Fruit fly (Drosophila melanogaster) whole organism, embryonic: Measurements from ENCODE around the gene Hrd3.

ENCODE experiments used
- CG10321 ChIP-seq: fragments of 200-800 bp; sonication (Bioruptor generic); IDR thresholded peaks from 2 replicates; pipeline ENCODE4 v1.3.6; 2022; ENCODE audit warnings: missing biosample characterization, missing genetic modification characterization
- CG10543 ChIP-seq: fragments of 200-800 bp; sonication (Bioruptor generic); optimal IDR thresholded peaks from 3 replicates; lab custom pipeline; 2017; ENCODE audit warnings: missing biosample characterization, mild to moderate bottlenecking, missing genetic modification characterization, moderate library complexity
- CG10565 ChIP-seq: fragments of 200-800 bp; sonication (Bioruptor generic); optimal IDR thresholded peaks from 3 replicates; lab custom pipeline; 2016; ENCODE audit warnings: missing biosample characterization, mild to moderate bottlenecking, missing genetic modification characterization
- CG11560 ChIP-seq: fragments of 200-800 bp; sonication (Bioruptor generic); IDR thresholded peaks from 3 replicates; pipeline ENCODE4 v1.3.6; 2022; ENCODE audit warnings: missing biosample characterization, missing genetic modification characterization
- CG1603 ChIP-seq: fragments of 200-800 bp; sonication (Bioruptor generic); optimal IDR thresholded peaks from 2 replicates; lab custom pipeline; 2019; ENCODE audit warnings: missing biosample characterization, mild to moderate bottlenecking, missing genetic modification characterization, moderate library complexity
- CG17328 ChIP-seq: fragments of 200-800 bp; sonication (Bioruptor generic); IDR thresholded peaks from 2 replicates; pipeline ENCODE4 v1.3.6; 2022; ENCODE audit warnings: missing biosample characterization, missing genetic modification characterization
- CG17568 ChIP-seq: fragments of 200-800 bp; sonication (Bioruptor generic); optimal IDR thresholded peaks from 2 replicates; lab custom pipeline; 2018; ENCODE audit warnings: missing biosample characterization, mild to moderate bottlenecking, missing genetic modification characterization, moderate library complexity
- CG31388 ChIP-seq: fragments of 200-800 bp; sonication (Bioruptor generic); optimal IDR thresholded peaks from 2 replicates; lab custom pipeline; 2016; ENCODE audit warnings: missing biosample characterization, missing genetic modification characterization
- CG3847 ChIP-seq: fragments of 200-800 bp; sonication (Bioruptor generic); IDR thresholded peaks from 2 replicates; pipeline ENCODE4 v1.3.6; 2022; ENCODE audit warnings: missing biosample characterization, missing genetic modification characterization
- CG4617 ChIP-seq: fragments of 200-800 bp; sonication (Bioruptor generic); optimal IDR thresholded peaks from 3 replicates; lab custom pipeline; 2016; ENCODE audit warnings: missing biosample characterization, missing genetic modification characterization, borderline replicate concordance
- CG6175 ChIP-seq: fragments of 200-800 bp; sonication (Bioruptor generic); IDR thresholded peaks from 3 replicates; pipeline ENCODE4 v1.3.6; 2022; ENCODE audit warnings: missing biosample characterization, missing genetic modification characterization
- CG7839 ChIP-seq: fragments of 200-800 bp; sonication (Bioruptor generic); optimal IDR thresholded peaks from 3 replicates; lab custom pipeline; 2018; ENCODE audit warnings: missing biosample characterization, mild to moderate bottlenecking, missing genetic modification characterization, moderate library complexity
- CTCF ChIP-seq: fragments of 200-800 bp; sonication (Bioruptor generic); optimal IDR thresholded peaks from 2 replicates; lab custom pipeline; 2017; ENCODE audit warnings: missing biosample characterization, mild to moderate bottlenecking, missing genetic modification characterization, moderate library complexity
- CkIIα-i1 ChIP-seq: fragments of 200-800 bp; sonication (Bioruptor generic); IDR thresholded peaks from 2 replicates; pipeline ENCODE4 v1.3.6; 2022; ENCODE audit warnings: missing biosample characterization, missing genetic modification characterization
- D ChIP-seq, 2 experiments: fragments of 200-800 bp in 1 of 2; fragments of >200 bp in 1 of 2; sonication (Bioruptor generic) in 1 of 2; optimal IDR thresholded peaks; 2 replicates in 1 of 2; 3 replicates in 1 of 2; lab custom pipeline; 2017; ENCODE audit warnings: mild to moderate bottlenecking in 1 of 2, missing biosample characterization in 1 of 2, missing genetic modification characterization in 1 of 2, missing genetic modification reagents in 1 of 2
- Dek ChIP-seq: fragments of 200-800 bp; sonication (Bioruptor generic); optimal IDR thresholded peaks from 3 replicates; lab custom pipeline; 2019; ENCODE audit warnings: missing biosample characterization, mild to moderate bottlenecking, missing genetic modification characterization, moderate library complexity
- Dip3 ChIP-seq: fragments of 200-800 bp; sonication (Bioruptor generic); optimal IDR thresholded peaks from 3 replicates; lab custom pipeline; 2016; ENCODE audit warnings: missing biosample characterization, missing genetic modification characterization
- Dref ChIP-seq: fragments of 200-800 bp; sonication (Bioruptor generic); IDR thresholded peaks from 2 replicates; pipeline ENCODE4 v1.3.6; 2022; ENCODE audit warnings: missing biosample characterization, missing genetic modification characterization
- Drgx ChIP-seq: fragments of 200-800 bp; sonication (Bioruptor generic); IDR thresholded peaks from 2 replicates; pipeline ENCODE4 v1.3.6; 2022; ENCODE audit warnings: missing biosample characterization, missing genetic modification characterization
- HHEX ChIP-seq: fragments of 200-800 bp; sonication (Bioruptor generic); optimal IDR thresholded peaks from 3 replicates; lab custom pipeline; 2017; ENCODE audit warnings: missing biosample characterization, mild to moderate bottlenecking, missing genetic modification characterization, missing genetic modification reagents
- HmgZ ChIP-seq: fragments of 200-800 bp; sonication (Bioruptor generic); optimal IDR thresholded peaks from 2 replicates; lab custom pipeline; 2018; ENCODE audit warnings: missing biosample characterization, mild to moderate bottlenecking, missing genetic modification characterization
- Hmr ChIP-seq: fragments of 200-800 bp; sonication (Bioruptor generic); optimal IDR thresholded peaks from 3 replicates; lab custom pipeline; 2017; ENCODE audit warnings: mild to moderate bottlenecking, missing biosample characterization, missing genetic modification reagents, missing genetic modification characterization
- Hr78 ChIP-seq, 2 experiments: fragments of 200-800 bp in 1 of 2; fragments of >200 bp in 1 of 2; sonication (Bioruptor generic) in 1 of 2; optimal IDR thresholded peaks; 2 replicates each; lab custom pipeline; 2017 to 2019; ENCODE audit warnings: missing biosample characterization in 2 of 2, missing genetic modification characterization in 2 of 2, mild to moderate bottlenecking in 1 of 2, moderate library complexity in 1 of 2
- Lpt ChIP-seq: fragments of >200 bp; optimal IDR thresholded peaks from 2 replicates; lab custom pipeline; 2018; ENCODE audit warnings: missing biosample characterization, missing genetic modification characterization
- Mad ChIP-seq: fragments of 200-800 bp; sonication (Bioruptor generic); optimal IDR thresholded peaks from 2 replicates; lab custom pipeline; 2016; ENCODE audit warnings: missing biosample characterization, missing genetic modification characterization
- NFAT ChIP-seq: fragments of 200-800 bp; sonication (Bioruptor generic); IDR thresholded peaks from 2 replicates; pipeline ENCODE4 v1.3.6; 2022; ENCODE audit warnings: missing biosample characterization, missing genetic modification characterization
- Nf-YC ChIP-seq: fragments of 200-800 bp; optimal IDR thresholded peaks from 3 replicates; lab custom pipeline; 2019; ENCODE audit warnings: missing biosample characterization, mild to moderate bottlenecking, missing genetic modification characterization, moderate library complexity
- Ravus ChIP-seq: fragments of 200-800 bp; sonication (Bioruptor generic); IDR thresholded peaks from 2 replicates; pipeline ENCODE4 v1.3.6; 2022; ENCODE audit warnings: missing biosample characterization, missing genetic modification characterization
- Sox102F ChIP-seq: fragments of 200-800 bp; sonication (Bioruptor generic); optimal IDR thresholded peaks from 2 replicates; lab custom pipeline; 2018; ENCODE audit warnings: missing biosample characterization, mild to moderate bottlenecking, missing genetic modification characterization, moderate library complexity
- Ssrp ChIP-seq: fragments of 200-800 bp; sonication (Bioruptor generic); optimal IDR thresholded peaks from 2 replicates; lab custom pipeline; 2018; ENCODE audit warnings: missing biosample characterization, mild to moderate bottlenecking, missing genetic modification characterization, moderate library complexity
- TFAM ChIP-seq: fragments of 200-800 bp; sonication (Bioruptor generic); optimal IDR thresholded peaks from 2 replicates; lab custom pipeline; 2017; ENCODE audit warnings: missing biosample characterization, missing genetic modification characterization, inconsistent platforms
- YL-1 ChIP-seq: fragments of 200-800 bp; sonication (Bioruptor generic); optimal IDR thresholded peaks from 3 replicates; lab custom pipeline; 2017; ENCODE audit warnings: missing biosample characterization, mild to moderate bottlenecking, missing genetic modification characterization
- bbx ChIP-seq: fragments of 200-800 bp; sonication (Bioruptor generic); IDR thresholded peaks from 2 replicates; pipeline ENCODE4 v1.3.6; 2022; ENCODE audit warnings: missing biosample characterization, missing genetic modification characterization; ENCODE audit not compliant: partially characterized antibody
- chn ChIP-seq: fragments of 200-800 bp; sonication (Bioruptor generic); optimal IDR thresholded peaks from 2 replicates; lab custom pipeline; 2016; ENCODE audit warnings: missing biosample characterization, missing genetic modification characterization
- ci ChIP-seq: fragments of 200-800 bp; sonication (Bioruptor generic); IDR thresholded peaks from 3 replicates; pipeline ENCODE4 v1.3.6; 2022; ENCODE audit warnings: missing biosample characterization, missing genetic modification characterization
- dm ChIP-seq: fragments of 200-800 bp; sonication (Bioruptor generic); optimal IDR thresholded peaks from 3 replicates; lab custom pipeline; 2016; ENCODE audit warnings: missing biosample characterization, missing genetic modification characterization
- dysf ChIP-seq: fragments of 200-800 bp; sonication (Bioruptor generic); IDR thresholded peaks from 3 replicates; pipeline ENCODE4 v1.3.6; 2022; ENCODE audit warnings: missing biosample characterization, missing genetic modification characterization
- gsb ChIP-seq: fragments of 200-800 bp; sonication (Bioruptor generic); IDR thresholded peaks from 2 replicates; pipeline ENCODE4 v1.3.6; 2022; ENCODE audit warnings: missing biosample characterization, missing genetic modification characterization
- hth ChIP-seq: fragments of >200 bp; optimal IDR thresholded peaks from 2 replicates; lab custom pipeline; 2017; ENCODE audit warnings: inconsistent platforms
- klu ChIP-seq: fragments of 200-800 bp; sonication (Bioruptor generic); IDR thresholded peaks from 2 replicates; pipeline ENCODE4 v1.3.6; 2022; ENCODE audit warnings: missing biosample characterization, missing genetic modification characterization
- lilli ChIP-seq: fragments of 200-800 bp; sonication (Bioruptor generic); optimal IDR thresholded peaks from 3 replicates; lab custom pipeline; 2016; ENCODE audit warnings: missing biosample characterization, missing genetic modification characterization
- lola ChIP-seq, 3 experiments: fragments of >200 bp in 2 of 3; fragments of 200-800 bp in 1 of 3; sonication (Bioruptor generic) in 1 of 3; optimal IDR thresholded peaks; 2 replicates each; lab custom pipeline; 2017 to 2019; ENCODE audit warnings: missing biosample characterization in 3 of 3, missing genetic modification characterization in 3 of 3, mild to moderate bottlenecking in 1 of 3, moderate library complexity in 1 of 3
- onecut ChIP-seq: fragments of 200-800 bp; sonication (Bioruptor generic); IDR thresholded peaks from 2 replicates; pipeline ENCODE4 v1.3.6; 2022; ENCODE audit warnings: missing biosample characterization, missing genetic modification characterization
- org-1 ChIP-seq: fragments of 200-800 bp; sonication (Bioruptor generic); optimal IDR thresholded peaks from 2 replicates; lab custom pipeline; 2017; ENCODE audit warnings: missing biosample characterization, missing genetic modification characterization
- otp ChIP-seq: fragments of 200-800 bp; sonication (Bioruptor generic); IDR thresholded peaks from 3 replicates; pipeline ENCODE4, ENCODE4 v1.3.6; 2022; ENCODE audit warnings: missing biosample characterization, missing genetic modification characterization
- pb ChIP-seq: fragments of 200-800 bp; sonication (Bioruptor generic); optimal IDR thresholded peaks from 3 replicates; lab custom pipeline; 2016; ENCODE audit warnings: missing biosample characterization, missing genetic modification characterization
- sna ChIP-seq: fragments of 200-800 bp; sonication (Bioruptor generic); IDR thresholded peaks from 2 replicates; pipeline ENCODE4 v1.3.6; 2022; ENCODE audit warnings: missing biosample characterization, missing genetic modification characterization; ENCODE audit not compliant: partially characterized antibody
- so ChIP-seq: fragments of 200-800 bp; sonication (Bioruptor generic); IDR thresholded peaks from 3 replicates; pipeline ENCODE4 v1.3.6; 2022; ENCODE audit warnings: missing biosample characterization, missing genetic modification characterization
- stwl ChIP-seq: fragments of 200-800 bp; sonication (Bioruptor generic); optimal IDR thresholded peaks from 3 replicates; lab custom pipeline; 2018; ENCODE audit warnings: missing biosample characterization, mild to moderate bottlenecking, missing genetic modification characterization, moderate library complexity
- tio ChIP-seq: fragments of 200-800 bp; sonication (Bioruptor generic); optimal IDR thresholded peaks from 2 replicates; lab custom pipeline; 2017; ENCODE audit warnings: missing biosample characterization, missing genetic modification characterization, inconsistent platforms
- tx ChIP-seq: fragments of 200-800 bp; sonication (Bioruptor generic); optimal IDR thresholded peaks from 2 replicates; lab custom pipeline; 2016; ENCODE audit warnings: missing biosample characterization, missing genetic modification characterization
- vfl ChIP-seq: fragments of 200-800 bp; sonication (Bioruptor generic); optimal IDR thresholded peaks from 2 replicates; lab custom pipeline; 2016; ENCODE audit warnings: missing biosample characterization, missing genetic modification characterization

Gene Hrd3

DNA sequence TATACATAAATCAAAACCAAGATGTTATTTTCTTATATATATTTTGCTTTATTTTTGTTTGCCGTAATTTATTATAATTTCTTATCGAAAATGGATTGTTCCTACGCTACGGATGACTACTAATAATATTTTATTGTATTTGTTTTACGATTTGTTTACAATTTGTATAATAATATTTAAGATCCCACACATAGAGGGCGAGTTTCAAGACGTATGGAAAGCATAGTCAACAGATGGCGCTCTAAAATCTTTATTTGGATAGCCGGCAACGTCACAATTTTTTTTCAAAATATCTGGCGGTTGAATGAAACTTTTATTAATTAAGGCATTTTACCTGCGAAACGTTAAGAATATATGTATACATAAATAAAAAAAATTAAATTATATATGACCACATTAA is 36.4 kb downstream of the Hrd3 start (continued):
- no peak for TF ChIP-seq klu (GFP tag; lab: Robert Waterston, UW)
- TF ChIP-seq ci (GFP tag; lab: Robert Waterston, UW), result 0 out of 3 replicates have a peak, but pooled peaks have one; percentile 26
- TF ChIP-seq NFAT (GFP tag; lab: Robert Waterston, UW), result peak; percentile 32; the same call in 1 of the 2 replicates
- no peak for TF ChIP-seq TFAM (GFP tag; lab: Kevin White, UChicago)
- TF ChIP-seq Ssrp (tag; lab: Kevin White, UChicago), result no peak
- TF ChIP-seq CG1603 (tag; lab: Kevin White, UChicago), result peak; percentile 47
- TF ChIP-seq CG10543 (GFP tag; lab: Kevin White, UChicago), result no peak
- TF ChIP-seq CkIIα-i1, result no peak
- no peak for TF ChIP-seq tx (GFP tag; lab: Kevin White, UChicago)
- TF ChIP-seq lola (GFP tag; optimal IDR thresholded peaks at IDR 0.05; lab: Kevin White, UChicago), result no peak
- TF ChIP-seq hth (lab: Kevin White, UChicago), result no peak
- no peak for TF ChIP-seq otp (GFP tag; lab: Robert Waterston, UW)
- TF ChIP-seq HmgZ (tag; lab: Kevin White, UChicago), result peak; percentile 84
- TF ChIP-seq so, result no peak
- TF ChIP-seq Dek (tag; lab: Kevin White, UChicago), result peak; percentile 83
- TF ChIP-seq gsb (GFP tag; lab: Robert Waterston, UW), result no peak
- no peak for TF ChIP-seq Drgx (GFP tag; lab: Robert Waterston, UW)
- no peak for TF ChIP-seq pb
- no peak for TF ChIP-seq bbx (GFP tag; lab: Robert Waterston, UW)
- TF ChIP-seq dm (GFP tag; lab: Kevin White, UChicago), result no peak
- TF ChIP-seq D (optimal IDR thresholded peaks at IDR 0.05; lab: Kevin White, UChicago), result no peak
- TF ChIP-seq D (GFP tag; optimal IDR thresholded peaks at IDR 0.05; lab: Kevin White, UChicago), result no peak
- no peak for TF ChIP-seq CG17328 (GFP tag; lab: Robert Waterston, UW)
- peak; percentile 22; the same call in 1 of the 2 replicates for TF ChIP-seq onecut (GFP tag; lab: Robert Waterston, UW)
- no peak for TF ChIP-seq CG6175
- TF ChIP-seq Ravus, result no peak
- TF ChIP-seq stwl (tag; lab: Kevin White, UChicago), result peak; percentile 77
- TF ChIP-seq lilli (GFP tag; lab: Kevin White, UChicago), result peak; percentile 34
- TF ChIP-seq Dip3 (GFP tag; lab: Kevin White, UChicago), result no peak
- no peak for TF ChIP-seq Mad (GFP tag; lab: Kevin White, UChicago)
- TF ChIP-seq CG11560 (tag; lab: Robert Waterston, UW), result no peak; the same call in 2 of the 3 replicates
- TF ChIP-seq CG7839, result peak; percentile 35
- no peak for TF ChIP-seq HHEX (GFP tag; lab: Kevin White, UChicago)
- no peak for TF ChIP-seq chn (GFP tag; lab: Kevin White, UChicago)
- no peak for TF ChIP-seq Hr78 (GFP tag; optimal IDR thresholded peaks at IDR 0.05; lab: Kevin White, UChicago)
- peak; percentile 54 for TF ChIP-seq Nf-YC (tag; lab: Kevin White, UChicago)
- TF ChIP-seq CG3847, result peak; percentile 65
- TF ChIP-seq CG4617, result peak; percentile 7
- no peak for TF ChIP-seq CG17568 (GFP tag; lab: Kevin White, UChicago)
- TF ChIP-seq org-1 (GFP tag; lab: Kevin White, UChicago), result no peak
- TF ChIP-seq YL-1 (GFP tag; lab: Kevin White, UChicago), result no peak
- TF ChIP-seq Sox102F (GFP tag; lab: Kevin White, UChicago), result peak; percentile 47
- TF ChIP-seq Hmr (GFP tag; lab: Kevin White, UChicago), result peak; percentile 76
- no peak for TF ChIP-seq Dref (GFP tag; lab: Robert Waterston, UW)
- TF ChIP-seq CG10565 (GFP tag; lab: Kevin White, UChicago), result no peak
- no peak for TF ChIP-seq CG10321 (GFP tag; lab: Robert Waterston, UW)
- TF ChIP-seq Lpt (GFP tag; lab: Kevin White, UChicago), result no peak
- TF ChIP-seq sna (GFP tag; lab: Robert Waterston, UW), result no peak
- TF ChIP-seq tio (GFP tag; lab: Kevin White, UChicago), result no peak
- no peak for TF ChIP-seq CG31388
- TF ChIP-seq vfl (GFP tag; lab: Kevin White, UChicago), result no peak
- peak; percentile 98 for TF ChIP-seq CTCF (GFP tag; lab: Kevin White, UChicago)
- no peak for TF ChIP-seq dysf (GFP tag; lab: Robert Waterston, UW)
